Worm (Caenorhabditis elegans) whole organism, mixed stage, embryonic: Measurements from ENCODE around the gene grl-19.

ENCODE experiments used
- blmp-1 ChIP-seq: fragments of 150-350 bp; optimal IDR thresholded peaks from 2 replicates; lab custom pipeline; 2014; ENCODE audit warnings: missing biosample characterization, missing genetic modification characterization
- ces-1 ChIP-seq: fragments of 150-350 bp; optimal IDR thresholded peaks from 2 replicates; lab custom pipeline; 2014; ENCODE audit warnings: missing biosample characterization, missing genetic modification reagents, missing genetic modification characterization
- elt-1 ChIP-seq: sonication (generic microtip); optimal IDR thresholded peaks from 2 replicates; lab custom pipeline; 2017; ENCODE audit warnings: missing genetic modification characterization, mild to moderate bottlenecking, missing compliant biosample characterization, antibody characterized with exemption, moderate library complexity, borderline replicate concordance; ENCODE audit not compliant: insufficient read depth
- lsy-2 ChIP-seq: fragments of 150-350 bp; optimal IDR thresholded peaks from 2 replicates; lab custom pipeline; 2014; ENCODE audit warnings: missing biosample characterization, missing genetic modification characterization
- nhr-2 ChIP-seq: fragments of 150-350 bp; optimal IDR thresholded peaks from 2 replicates; lab custom pipeline; 2014; ENCODE audit warnings: missing biosample characterization, missing genetic modification characterization
- nhr-28 ChIP-seq: fragments of 150-350 bp; optimal IDR thresholded peaks from 2 replicates; lab custom pipeline; 2014; ENCODE audit warnings: missing biosample characterization, missing genetic modification characterization
- sem-2 ChIP-seq: fragments of 200-800 bp; sonication (Bioruptor generic); optimal IDR thresholded peaks from 2 replicates; lab custom pipeline; 2018; ENCODE audit warnings: mild to moderate bottlenecking, missing genetic modification characterization, missing compliant biosample characterization
- snpc-4 ChIP-seq: fragments of 150-350 bp; optimal IDR thresholded peaks from 2 replicates; lab custom pipeline; 2014; ENCODE audit warnings: missing biosample characterization, missing genetic modification characterization
- tbx-8 ChIP-seq: fragments of 200-800 bp; sonication (Bioruptor generic); optimal IDR thresholded peaks from 2 replicates; lab custom pipeline; 2018; ENCODE audit warnings: mild to moderate bottlenecking, missing genetic modification characterization, moderate library complexity, missing compliant biosample characterization
- unc-120 ChIP-seq: sonication (generic microtip); optimal IDR thresholded peaks from 2 replicates; lab custom pipeline; 2017; ENCODE audit warnings: missing genetic modification characterization, missing compliant biosample characterization; ENCODE audit not compliant: poor library complexity, severe bottlenecking
- unc-39 ChIP-seq: fragments of 150-350 bp; optimal IDR thresholded peaks from 2 replicates; lab custom pipeline; 2014; ENCODE audit warnings: missing biosample characterization, missing genetic modification characterization
- unc-62 ChIP-seq: fragments of 150-350 bp; optimal IDR thresholded peaks from 2 replicates; lab custom pipeline; 2014; ENCODE audit warnings: missing biosample characterization, missing genetic modification reagents, missing genetic modification characterization
- zip-8 ChIP-seq: fragments of 150-350 bp; optimal IDR thresholded peaks from 2 replicates; lab custom pipeline; 2014; ENCODE audit warnings: missing biosample characterization, missing genetic modification characterization
- ztf-11 ChIP-seq: fragments of 150-350 bp; optimal IDR thresholded peaks from 2 replicates; lab custom pipeline; 2014; ENCODE audit warnings: missing biosample characterization, missing genetic modification characterization

DNA sequence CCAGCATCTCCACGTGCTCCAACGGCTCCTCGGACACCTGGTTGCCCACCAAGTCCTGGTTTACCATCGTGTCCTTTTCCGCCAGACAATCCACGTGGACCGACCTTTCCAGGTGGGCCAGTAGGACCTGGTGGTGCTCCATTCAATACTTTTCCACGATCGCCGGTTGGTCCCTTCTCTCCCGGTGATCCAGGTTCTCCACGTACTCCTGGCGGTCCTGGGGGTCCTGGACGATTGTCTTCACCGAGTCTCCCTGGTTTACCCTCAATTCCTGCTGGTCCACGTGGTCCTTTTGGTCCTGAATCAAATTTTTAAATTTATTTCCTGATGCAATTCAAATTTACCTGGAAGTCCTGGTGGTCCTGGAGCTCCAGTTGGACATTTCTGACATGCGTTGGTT, 6.0 kb upstream of the grl-19 start:
- TF ChIP-seq snpc-4 (no peak), ztf-11 (tag; lab: Kevin White, UChicago) (no peak), unc-120 (tag; lab: Kevin White, UChicago) (no peak), lsy-2 (tag; lab: Kevin White, UChicago) (no peak), unc-39 (tag; lab: Kevin White, UChicago) (no peak), elt-1 (tag; lab: Kevin White, UChicago) (no peak), sem-2 (GFP tag; lab: Kevin White, UChicago) (no peak), ces-1 (GFP tag; lab: Kevin White, UChicago) (no peak), zip-8 (tag; lab: Kevin White, UChicago) (no peak), tbx-8 (no peak), blmp-1 (tag; lab: Kevin White, UChicago) (no peak), unc-62 (GFP tag; lab: Kevin White, UChicago) (no peak), nhr-28 (tag; lab: Kevin White, UChicago) (no peak), nhr-2 (no peak)
